1 fruit fly cellular context compared by ENCODE assay signal in the genomic region with DNA sequence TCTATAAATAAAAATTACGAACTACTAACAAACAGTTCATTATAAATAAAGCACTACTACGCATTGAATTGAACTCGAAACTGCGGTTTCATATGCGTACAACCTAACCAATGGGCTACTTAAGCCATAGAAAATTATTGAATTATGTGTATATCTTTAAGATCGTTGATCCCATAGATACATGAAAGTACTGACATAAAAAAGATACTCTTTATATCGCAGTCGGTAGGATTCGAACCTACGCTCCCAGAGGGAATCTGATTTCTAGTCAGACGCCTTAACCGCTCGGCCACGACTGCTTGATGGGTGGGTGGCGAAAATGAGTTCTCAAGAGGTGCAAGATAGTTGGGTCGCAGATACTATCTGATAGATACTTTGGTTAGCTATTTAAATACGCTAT.
TF ChIP-seq lines count a peak whose summit lies in the region.

No protein-coding gene starts in this region.

TF ChIP-seq in whole organism, embryonic, 481 proteins besides CTCF, POLR2A, EP300 and RAD21 (continued from another document):
- TF ChIP-seq CG7786 (GFP tag; optimal IDR thresholded peaks at IDR 0.05; lab: Kevin White, UChicago) (no peak), bsh (GFP tag; optimal IDR thresholded peaks at IDR 0.05; lab: Kevin White, UChicago) (no peak), CG18619 (GFP tag; optimal IDR thresholded peaks at IDR 0.05; lab: Kevin White, UChicago) (no peak), B-H1 (GFP tag; IDR thresholded peaks at IDR 0.05; lab: Robert Waterston, UW) (no peak), Bgb (GFP tag; IDR thresholded peaks at IDR 0.05; lab: Robert Waterston, UW; ENCODE audit: partially characterized antibody) (peak; percentile 62), bbx (GFP tag; IDR thresholded peaks at IDR 0.05; lab: Robert Waterston, UW; ENCODE audit: partially characterized antibody) (peak; percentile 19; the same call in 1 of the 2 replicates), tin (GFP tag; optimal IDR thresholded peaks at IDR 0.05; lab: Kevin White, UChicago) (no peak), CG14860 (GFP tag; IDR thresholded peaks at IDR 0.05; lab: Robert Waterston, UW; ENCODE audit: partially characterized antibody) (peak; percentile 48; the same call in 2 of the 3 replicates), HLH4C (GFP tag; IDR thresholded peaks at IDR 0.05; lab: Robert Waterston, UW; ENCODE audit: partially characterized antibody) (peak; percentile 48; the same call in 1 of the 3 replicates), Bdp1 (GFP tag; optimal IDR thresholded peaks at IDR 0.05; lab: Kevin White, UChicago) (peak; percentile 96), CG10147 (GFP tag; optimal IDR thresholded peaks at IDR 0.05; lab: Kevin White, UChicago) (no peak), kah (GFP tag; optimal IDR thresholded peaks at IDR 0.05; lab: Kevin White, UChicago) (no peak), org-1 (GFP tag; optimal IDR thresholded peaks at IDR 0.05; lab: Kevin White, UChicago) (no peak), CG3995 (GFP tag; optimal IDR thresholded peaks at IDR 0.05; lab: Kevin White, UChicago) (no peak), CG15269 (tag; optimal IDR thresholded peaks at IDR 0.05; lab: Kevin White, UChicago) (no peak), Taf1 (GFP tag; IDR thresholded peaks at IDR 0.05; lab: Robert Waterston, UW) (no peak), CG7928 (GFP tag; optimal IDR thresholded peaks at IDR 0.05; lab: Kevin White, UChicago) (no peak), ham (GFP tag; IDR thresholded peaks at IDR 0.05; lab: Robert Waterston, UW) (no peak), knrl (GFP tag; IDR thresholded peaks at IDR 0.05; lab: Robert Waterston, UW; ENCODE audit: partially characterized antibody) (peak; percentile 27; the same call in 1 of the 3 replicates), CG6765 (GFP tag; optimal IDR thresholded peaks at IDR 0.05; lab: Kevin White, UChicago) (no peak), CG16813 (GFP tag; IDR thresholded peaks at IDR 0.05; lab: Robert Waterston, UW; ENCODE audit: partially characterized antibody) (peak; percentile 70; the same call in 2 of the 3 replicates), CG8359 (GFP tag; optimal IDR thresholded peaks at IDR 0.05; lab: Kevin White, UChicago; ENCODE audit: borderline replicate concordance) (no peak)
